Fruit fly (Drosophila melanogaster) whole organism, wandering third instar larva: ENCODE data around the gene Ugt303A1.
A peak's percentile ranks its signal among the peaks of the same experiment; 100 is the strongest.

ENCODE experiments used
- Abd-B ChIP-seq: fragments of >200 bp; optimal IDR thresholded peaks from 2 replicates; lab custom pipeline; 2017; ENCODE audit warnings: missing biosample characterization, missing genetic modification characterization
- CrebA ChIP-seq: fragments of 200-800 bp; sonication (Bioruptor generic); optimal IDR thresholded peaks from 2 replicates; lab custom pipeline; 2016; ENCODE audit warnings: missing biosample characterization, mild to moderate bottlenecking, missing genetic modification characterization, borderline replicate concordance
- Dfd ChIP-seq: fragments of >200 bp; optimal IDR thresholded peaks from 2 replicates; lab custom pipeline; 2017; ENCODE audit warnings: missing biosample characterization, missing genetic modification characterization
- Dif ChIP-seq: fragments of 200-275, 200-300 bp; sonication (Bioruptor generic); optimal IDR thresholded peaks from 2 replicates; lab custom pipeline; 2018; ENCODE audit warnings: missing biosample characterization, missing genetic modification characterization; ENCODE audit not compliant: partially characterized antibody
- GATAd ChIP-seq: sonication (Bioruptor generic); optimal IDR thresholded peaks from 2 replicates; lab custom pipeline; 2016; ENCODE audit warnings: missing biosample characterization, missing genetic modification characterization
- HLH106 ChIP-seq: fragments of 200-800 bp; optimal IDR thresholded peaks from 3 replicates; lab custom pipeline; 2019; ENCODE audit warnings: missing biosample characterization, mild to moderate bottlenecking, missing genetic modification characterization, moderate library complexity
- Hnf4 ChIP-seq: fragments of 200-800 bp; sonication (Bioruptor generic); optimal IDR thresholded peaks from 2 replicates; lab custom pipeline; 2016; ENCODE audit warnings: missing biosample characterization, mild to moderate bottlenecking, missing genetic modification characterization
- Hr78 ChIP-seq: fragments of >200 bp; optimal IDR thresholded peaks from 2 replicates; lab custom pipeline; 2017; ENCODE audit warnings: missing biosample characterization, missing genetic modification characterization
- Hr83 ChIP-seq: fragments of 200-300 bp; sonication (Bioruptor generic); optimal IDR thresholded peaks from 2 replicates; lab custom pipeline; 2016; ENCODE audit warnings: missing biosample characterization, mild to moderate bottlenecking, missing genetic modification characterization, moderate library complexity; ENCODE audit not compliant: poor library complexity, severe bottlenecking
- Jra ChIP-seq: sonication (Bioruptor generic); optimal IDR thresholded peaks from 2 replicates; lab custom pipeline; 2016; ENCODE audit warnings: missing biosample characterization, missing genetic modification characterization
- Mio ChIP-seq: sonication (Bioruptor generic); optimal IDR thresholded peaks from 2 replicates; lab custom pipeline; 2016; ENCODE audit warnings: missing biosample characterization, missing genetic modification characterization
- OdsH ChIP-seq: fragments of 200-800 bp; sonication (Bioruptor generic); optimal IDR thresholded peaks from 2 replicates; lab custom pipeline; 2016; ENCODE audit warnings: missing biosample characterization, mild to moderate bottlenecking, missing genetic modification characterization
- Rel ChIP-seq, 2 experiments: fragments of 200-800 bp; sonication (Bioruptor generic) in 1 of 2; optimal IDR thresholded peaks; 2 replicates in 1 of 2; 3 replicates in 1 of 2; lab custom pipeline; 2016 to 2019; ENCODE audit warnings: mild to moderate bottlenecking in 2 of 2, missing biosample characterization in 2 of 2, missing genetic modification characterization in 2 of 2, moderate library complexity in 1 of 2
- Sp1 ChIP-seq: fragments of 200-800 bp; sonication (Bioruptor generic); optimal IDR thresholded peaks from 3 replicates; lab custom pipeline; 2019; ENCODE audit warnings: missing biosample characterization, mild to moderate bottlenecking, missing genetic modification characterization, moderate library complexity
- Vsx2 ChIP-seq: fragments of 200-300, 225-300 bp; sonication (Bioruptor generic); optimal IDR thresholded peaks from 2 replicates; lab custom pipeline; 2018; ENCODE audit warnings: missing biosample characterization, missing genetic modification characterization; ENCODE audit not compliant: partially characterized antibody
- br ChIP-seq: fragments of 200-800 bp; sonication (Bioruptor generic); optimal IDR thresholded peaks from 2 replicates; lab custom pipeline; 2016; ENCODE audit warnings: missing biosample characterization, missing genetic modification characterization
- brk ChIP-seq: fragments of 200-800 bp; sonication (Bioruptor generic); optimal IDR thresholded peaks from 2 replicates; lab custom pipeline; 2016; ENCODE audit warnings: missing biosample characterization, mild to moderate bottlenecking, missing genetic modification characterization
- dl ChIP-seq, 2 experiments: fragments of 175-275, 200-275 bp in 1 of 2; fragments of 200-275 bp in 1 of 2; sonication (Bioruptor generic); optimal IDR thresholded peaks; lab custom pipeline; 2018; ENCODE audit warnings: mild to moderate bottlenecking in 2 of 2, missing biosample characterization in 2 of 2, missing genetic modification characterization in 2 of 2, moderate library complexity in 2 of 2; ENCODE audit not compliant: partially characterized antibody in 2 of 2, insufficient read depth in 1 of 2
- dmrt93B ChIP-seq: fragments of 200-800 bp; sonication (Bioruptor generic); optimal IDR thresholded peaks from 2 replicates; lab custom pipeline; 2018; ENCODE audit warnings: missing biosample characterization, mild to moderate bottlenecking, missing genetic modification characterization
- dsf ChIP-seq: sonication (Bioruptor generic); optimal IDR thresholded peaks from 2 replicates; lab custom pipeline; 2016; ENCODE audit warnings: missing biosample characterization, missing genetic modification characterization, borderline replicate concordance
- foxo ChIP-seq, 2 experiments: fragments of 200-800 bp; sonication (Bioruptor generic); optimal IDR thresholded peaks; 2 replicates in 1 of 2; 3 replicates in 1 of 2; lab custom pipeline; 2016 to 2017; ENCODE audit warnings: missing biosample characterization in 2 of 2, missing genetic modification characterization in 2 of 2
- fru ChIP-seq: fragments of 200-800 bp; sonication (Bioruptor generic); optimal IDR thresholded peaks from 3 replicates; lab custom pipeline; 2016; ENCODE audit warnings: missing biosample characterization, mild to moderate bottlenecking, missing genetic modification characterization
- h ChIP-seq: fragments of 200-800 bp; sonication (Bioruptor generic); optimal IDR thresholded peaks from 3 replicates; lab custom pipeline; 2016; ENCODE audit warnings: missing biosample characterization, mild to moderate bottlenecking, missing genetic modification characterization
- jim ChIP-seq: fragments of 175-275, 200-325 bp; sonication (Bioruptor generic); optimal IDR thresholded peaks from 2 replicates; lab custom pipeline; 2016; ENCODE audit warnings: missing biosample characterization, mild to moderate bottlenecking, missing genetic modification characterization
- lola ChIP-seq: fragments of >200 bp; optimal IDR thresholded peaks from 2 replicates; lab custom pipeline; 2017; ENCODE audit warnings: missing biosample characterization, missing genetic modification characterization
- pan ChIP-seq: fragments of >200 bp; optimal IDR thresholded peaks from 2 replicates; lab custom pipeline; 2017
- psq ChIP-seq: fragments of 200-800 bp; sonication (Bioruptor generic); optimal IDR thresholded peaks from 3 replicates; lab custom pipeline; 2017; ENCODE audit warnings: missing biosample characterization, mild to moderate bottlenecking, missing genetic modification characterization, moderate library complexity
- rgr ChIP-seq: fragments of 200-800 bp; sonication (Bioruptor generic); optimal IDR thresholded peaks from 3 replicates; lab custom pipeline; 2016; ENCODE audit warnings: missing biosample characterization, mild to moderate bottlenecking, missing genetic modification characterization
- sage ChIP-seq: fragments of 200-800 bp; sonication (Bioruptor generic); optimal IDR thresholded peaks from 2 replicates; lab custom pipeline; 2016; ENCODE audit warnings: missing biosample characterization, mild to moderate bottlenecking, missing genetic modification characterization
- sv ChIP-seq: fragments of 200-800 bp; sonication (Bioruptor generic); optimal IDR thresholded peaks from 3 replicates; lab custom pipeline; 2016; ENCODE audit warnings: missing biosample characterization, missing genetic modification characterization
- tai ChIP-seq: sonication (Bioruptor generic); optimal IDR thresholded peaks from 2 replicates; lab custom pipeline; 2016; ENCODE audit warnings: missing biosample characterization, missing genetic modification characterization
- usp ChIP-seq: fragments of >200 bp; optimal IDR thresholded peaks from 2 replicates; lab custom pipeline; 2017; ENCODE audit warnings: missing biosample characterization, missing genetic modification characterization
- woc ChIP-seq: sonication (Bioruptor generic); optimal IDR thresholded peaks from 2 replicates; lab custom pipeline; 2016; ENCODE audit warnings: missing biosample characterization, mild to moderate bottlenecking, missing genetic modification characterization

Gene Ugt303A1

dm6 chr3R:11153799-11154273 lies 21.5 kb upstream of the Ugt303A1 start, which contains the start of gene Ugt302K1:
Gene Ugt302K1 (minus strand): TSS chr3R:11153849.
- TF ChIP-seq usp (GFP tag; lab: Kevin White, UChicago) (no peak), foxo (GFP tag; optimal IDR thresholded peaks at IDR 0.05; lab: Kevin White, UChicago) (peak in 1 of 2 experiments; percentile 73), Sp1 (GFP tag; lab: Kevin White, UChicago) (peak; percentile 62), sage (peak; percentile 54), br (GFP tag; lab: Kevin White, UChicago) (no peak), dmrt93B (GFP tag; lab: Kevin White, UChicago) (peak; percentile 57), OdsH (peak; percentile 60), Dif (GFP tag; lab: Kevin White, UChicago) (no peak), woc (GFP tag; lab: Kevin White, UChicago) (peak; percentile 15), h (GFP tag; lab: Kevin White, UChicago) (peak; percentile 71), HLH106 (tag; lab: Kevin White, UChicago) (peak; percentile 73), fru (peak; percentile 54), rgr (peak; percentile 63), psq (GFP tag; lab: Kevin White, UChicago) (peak; percentile 40), Rel (GFP tag; optimal IDR thresholded peaks at IDR 0.05; lab: Kevin White, UChicago) (peak; percentile 46), Rel (tag; optimal IDR thresholded peaks at IDR 0.05; lab: Kevin White, UChicago) (no peak)
- TF ChIP-seq, all 38 proteins: peak for 12

dm6 chr3R:11154576-11155113 lies 20.7 kb upstream of the Ugt303A1 start, which contains the start of gene Ugt302E1:
Gene Ugt302E1 (plus strand): TSS chr3R:11154626.
- no peak for TF ChIP-seq Mio (GFP tag; lab: Kevin White, UChicago)
- no peak for TF ChIP-seq HLH106 (tag; lab: Kevin White, UChicago)
- no peak for TF ChIP-seq rgr
- TF ChIP-seq foxo (GFP tag; optimal IDR thresholded peaks at IDR 0.05; lab: Kevin White, UChicago) = no peak

dm6 chr3R:11156858-11157257 lies 18.5 kb upstream of the Ugt303A1 start, which contains the start of gene Ugt302C1:
Gene Ugt302C1 (plus strand): TSS chr3R:11157098.
- TF ChIP-seq Hnf4 (GFP tag; lab: Kevin White, UChicago) (peak; percentile 25), psq (GFP tag; lab: Kevin White, UChicago) (peak; percentile 63), Jra (GFP tag; lab: Kevin White, UChicago) (peak; percentile 68), GATAd (GFP tag; lab: Kevin White, UChicago) (no peak), brk (GFP tag; lab: Kevin White, UChicago) (peak; percentile 14), Abd-B (GFP tag; lab: Kevin White, UChicago) (no peak), Dfd (GFP tag; lab: Kevin White, UChicago) (no peak), Hr83 (GFP tag; lab: Kevin White, UChicago) (no peak), HLH106 (tag; lab: Kevin White, UChicago) (no peak), pan (lab: Kevin White, UChicago) (no peak), rgr (peak; percentile 35), Dif (GFP tag; lab: Kevin White, UChicago) (peak; percentile 94), woc (GFP tag; lab: Kevin White, UChicago) (no peak), tai (GFP tag; lab: Kevin White, UChicago) (no peak), dl (GFP tag; optimal IDR thresholded peaks at IDR 0.05; lab: Kevin White, UChicago; ENCODE audit: insufficient read depth in 1 of 2, partially characterized antibody in 2 of 2) (peak; percentile 89 to 93), h (GFP tag; lab: Kevin White, UChicago) (peak; percentile 34), Rel (GFP tag; optimal IDR thresholded peaks at IDR 0.05; lab: Kevin White, UChicago) (no peak), Rel (tag; optimal IDR thresholded peaks at IDR 0.05; lab: Kevin White, UChicago) (no peak), fru (peak; percentile 80), jim (GFP tag; lab: Kevin White, UChicago) (peak; percentile 2), Vsx2 (GFP tag; lab: Kevin White, UChicago) (peak; percentile 84), foxo (GFP tag; optimal IDR thresholded peaks at IDR 0.05; lab: Kevin White, UChicago) (peak in 1 of 2 experiments; percentile 16), CrebA (GFP tag; lab: Kevin White, UChicago) (peak; percentile 1), br (GFP tag; lab: Kevin White, UChicago) (peak; percentile 38)

- TF ChIP-seq sv (GFP tag; lab: Kevin White, UChicago) = no peak
- no peak for TF ChIP-seq foxo (GFP tag; optimal IDR thresholded peaks at IDR 0.05; lab: Kevin White, UChicago)
- no peak for TF ChIP-seq Vsx2 (GFP tag; lab: Kevin White, UChicago)
- no peak for TF ChIP-seq brk (GFP tag; lab: Kevin White, UChicago)
- TF ChIP-seq sage = no peak
- TF ChIP-seq Jra (GFP tag; lab: Kevin White, UChicago) = no peak
- no peak for TF ChIP-seq Hr83 (GFP tag; lab: Kevin White, UChicago)
- TF ChIP-seq Mio (GFP tag; lab: Kevin White, UChicago) = no peak
- no peak for TF ChIP-seq dsf (GFP tag; lab: Kevin White, UChicago)
- TF ChIP-seq lola = no peak
- no peak for TF ChIP-seq rgr
- TF ChIP-seq OdsH = no peak
- no peak for TF ChIP-seq CrebA (GFP tag; lab: Kevin White, UChicago)
- TF ChIP-seq psq (GFP tag; lab: Kevin White, UChicago) = no peak
- TF ChIP-seq Dif (GFP tag; lab: Kevin White, UChicago) = no peak
- no peak for TF ChIP-seq Rel (GFP tag; optimal IDR thresholded peaks at IDR 0.05; lab: Kevin White, UChicago)
- TF ChIP-seq Rel (tag; optimal IDR thresholded peaks at IDR 0.05; lab: Kevin White, UChicago) = no peak
- no peak for TF ChIP-seq GATAd (GFP tag; lab: Kevin White, UChicago)
- no peak for TF ChIP-seq Hr78 (GFP tag; lab: Kevin White, UChicago)
Measured at dm6 chr3R:11160907-11161306, 14.4 kb upstream of the Ugt303A1 start, which contains the start of gene CG4757. Gene CG4757 (plus strand): TSS chr3R:11161207.
